Worm (Caenorhabditis elegans) whole organism, L2 larva: ENCODE results near the gene C43D7.7.

Experiments used
- C34F6.9 ChIP-seq: fragments of 150-350 bp; optimal IDR thresholded peaks from 2 replicates; lab custom pipeline; 2014; ENCODE audit warnings: missing biosample characterization, missing genetic modification characterization
- F13H6.1 ChIP-seq: sonication (generic microtip); optimal IDR thresholded peaks from 2 replicates; lab custom pipeline; 2016; ENCODE audit warnings: missing genetic modification characterization, missing compliant biosample characterization
- R02D3.7 ChIP-seq: fragments of 150-350 bp; optimal IDR thresholded peaks from 2 replicates; lab custom pipeline; 2014; ENCODE audit warnings: missing biosample characterization, missing genetic modification characterization
- Y55F3AM.14 ChIP-seq: fragments of 200-800 bp; sonication (Bioruptor generic); optimal IDR thresholded peaks from 2 replicates; lab custom pipeline; 2018; ENCODE audit warnings: mild to moderate bottlenecking, missing genetic modification characterization, missing compliant biosample characterization
- alr-1 ChIP-seq: fragments of 150-350 bp; optimal IDR thresholded peaks from 2 replicates; lab custom pipeline; 2014; ENCODE audit warnings: missing biosample characterization, missing genetic modification characterization
- aly-2 ChIP-seq: fragments of 150-350 bp; optimal IDR thresholded peaks from 2 replicates; lab custom pipeline; 2014; ENCODE audit warnings: missing biosample characterization, missing genetic modification characterization
- ama-1 ChIP-seq: fragments of 150-350 bp; optimal IDR thresholded peaks from 2 replicates; lab custom pipeline; 2018; ENCODE audit warnings: inconsistent platforms
- ceh-16 ChIP-seq: fragments of 150-350 bp; optimal IDR thresholded peaks from 2 replicates; lab custom pipeline; 2014; ENCODE audit warnings: missing biosample characterization, missing genetic modification characterization
- ceh-82 ChIP-seq: fragments of 150-350 bp; optimal IDR thresholded peaks from 2 replicates; lab custom pipeline; 2014; ENCODE audit warnings: missing biosample characterization, missing genetic modification characterization
- crh-2 ChIP-seq: sonication (generic microtip); optimal IDR thresholded peaks from 2 replicates; lab custom pipeline; 2017; ENCODE audit warnings: missing biosample characterization, missing genetic modification characterization
- dmd-4 ChIP-seq: sonication (generic microtip); optimal IDR thresholded peaks from 2 replicates; lab custom pipeline; 2017; ENCODE audit warnings: missing biosample characterization, missing genetic modification characterization
- egl-27 ChIP-seq: sonication (generic microtip); optimal IDR thresholded peaks from 3 replicates; lab custom pipeline; 2017; ENCODE audit warnings: missing biosample characterization, missing genetic modification reagents, missing genetic modification characterization
- elt-1 ChIP-seq: fragments of 150-350 bp; optimal IDR thresholded peaks from 2 replicates; lab custom pipeline; 2014; ENCODE audit warnings: missing biosample characterization, missing genetic modification characterization
- elt-3 ChIP-seq: sonication (generic microtip); optimal IDR thresholded peaks from 2 replicates; lab custom pipeline; 2017; ENCODE audit warnings: missing biosample characterization, missing genetic modification characterization
- fos-1 ChIP-seq: fragments of 150-350 bp; optimal IDR thresholded peaks from 2 replicates; lab custom pipeline; 2014; ENCODE audit warnings: missing biosample characterization, missing genetic modification characterization
- lin-11 ChIP-seq: fragments of 150-350 bp; sonication (generic microtip); optimal IDR thresholded peaks from 2 replicates; lab custom pipeline; 2014; ENCODE audit warnings: missing biosample characterization, missing genetic modification characterization, inconsistent platforms, mixed read lengths
- lin-13 ChIP-seq: fragments of 150-350 bp; optimal IDR thresholded peaks from 2 replicates; lab custom pipeline; 2014; ENCODE audit warnings: missing biosample characterization, missing genetic modification reagents, missing genetic modification characterization
- lin-39 ChIP-seq: fragments of 150-350 bp; optimal IDR thresholded peaks from 2 replicates; lab custom pipeline; 2014; ENCODE audit warnings: missing biosample characterization, missing genetic modification reagents, missing genetic modification characterization
- lsy-2 ChIP-seq, 2 experiments: fragments of 150-350 bp in 1 of 2; sonication (generic microtip) in 1 of 2; optimal IDR thresholded peaks; 2 replicates each; lab custom pipeline; 2014 to 2017; ENCODE audit warnings: missing biosample characterization in 2 of 2, missing genetic modification characterization in 2 of 2
- mbf-1 ChIP-seq: sonication (generic microtip); optimal IDR thresholded peaks from 2 replicates; lab custom pipeline; 2017; ENCODE audit warnings: missing biosample characterization, missing genetic modification characterization
- mdl-1 ChIP-seq, 2 experiments: fragments of 150-350 bp in 1 of 2; sonication (generic microtip) in 1 of 2; optimal IDR thresholded peaks; 2 replicates each; lab custom pipeline; 2017; ENCODE audit warnings: missing biosample characterization in 2 of 2, missing genetic modification characterization in 2 of 2
- nhr-10 ChIP-seq: sonication (generic microtip); optimal IDR thresholded peaks from 2 replicates; lab custom pipeline; 2017; ENCODE audit warnings: missing biosample characterization, missing genetic modification characterization
- nhr-11 ChIP-seq: fragments of 150-350 bp; optimal IDR thresholded peaks from 2 replicates; lab custom pipeline; 2014; ENCODE audit warnings: missing biosample characterization, missing genetic modification characterization
- nhr-12 ChIP-seq: fragments of 150-350 bp; optimal IDR thresholded peaks from 2 replicates; lab custom pipeline; 2014; ENCODE audit warnings: missing biosample characterization, missing genetic modification characterization
- nhr-129 ChIP-seq: fragments of 150-350 bp; optimal IDR thresholded peaks from 2 replicates; lab custom pipeline; 2014; ENCODE audit warnings: missing biosample characterization, missing genetic modification characterization
- nhr-21 ChIP-seq: fragments of 150-350 bp; optimal IDR thresholded peaks from 2 replicates; lab custom pipeline; 2014; ENCODE audit warnings: missing biosample characterization, missing genetic modification characterization
- nhr-23 ChIP-seq: fragments of 150-350 bp; optimal IDR thresholded peaks from 2 replicates; lab custom pipeline; 2014; ENCODE audit warnings: missing biosample characterization, missing genetic modification reagents, missing genetic modification characterization
- nhr-237 ChIP-seq: fragments of 150-350 bp; optimal IDR thresholded peaks from 2 replicates; lab custom pipeline; 2014; ENCODE audit warnings: missing biosample characterization, missing genetic modification characterization
- nhr-6 ChIP-seq: fragments of 150-350 bp; optimal IDR thresholded peaks from 2 replicates; lab custom pipeline; 2014; ENCODE audit warnings: missing biosample characterization, missing genetic modification characterization
- nhr-77 ChIP-seq: fragments of 150-350 bp; optimal IDR thresholded peaks from 2 replicates; lab custom pipeline; 2014; ENCODE audit warnings: missing biosample characterization, missing genetic modification characterization
- peb-1 ChIP-seq: fragments of 150-350 bp; optimal IDR thresholded peaks from 2 replicates; lab custom pipeline; 2014; ENCODE audit warnings: missing biosample characterization, missing genetic modification characterization
- sem-4 ChIP-seq: fragments of 150-350 bp; optimal IDR thresholded peaks from 2 replicates; lab custom pipeline; 2014; ENCODE audit warnings: missing biosample characterization, missing genetic modification reagents, missing genetic modification characterization
- sma-3 ChIP-seq: sonication (generic microtip); optimal IDR thresholded peaks from 2 replicates; lab custom pipeline; 2016; ENCODE audit warnings: missing genetic modification reagents, missing genetic modification characterization, missing compliant biosample characterization
- sma-9 ChIP-seq, 2 experiments: fragments of 150-350 bp in 1 of 2; sonication (generic microtip) in 1 of 2; optimal IDR thresholded peaks; 2 replicates each; lab custom pipeline; 2014 to 2016; ENCODE audit warnings: missing genetic modification characterization in 2 of 2, mild to moderate bottlenecking in 1 of 2, missing biosample characterization in 1 of 2, missing compliant biosample characterization in 1 of 2, missing genetic modification reagents in 1 of 2, moderate library complexity in 1 of 2
- snpc-4 ChIP-seq: fragments of 150-350 bp; optimal IDR thresholded peaks from 2 replicates; lab custom pipeline; 2014; ENCODE audit warnings: missing biosample characterization, missing genetic modification characterization
- unc-39 ChIP-seq: fragments of 150-350 bp; optimal IDR thresholded peaks from 2 replicates; lab custom pipeline; 2014; ENCODE audit warnings: missing biosample characterization, missing genetic modification characterization
- unc-62 ChIP-seq: fragments of 150-350 bp; optimal IDR thresholded peaks from 2 replicates; lab custom pipeline; 2014; ENCODE audit warnings: missing biosample characterization, missing genetic modification reagents, missing genetic modification characterization
- zag-1 ChIP-seq: fragments of 150-350 bp; optimal IDR thresholded peaks from 2 replicates; lab custom pipeline; 2014; ENCODE audit warnings: missing biosample characterization, missing genetic modification characterization
- ztf-1 ChIP-seq: fragments of 200-800 bp; sonication (Bioruptor generic); conservative IDR thresholded peaks from 2 replicates; pipeline ENCODE4 v1.3.6; 2022; ENCODE audit warnings: missing genetic modification characterization, missing compliant biosample characterization
- ztf-11 ChIP-seq: sonication (generic microtip); optimal IDR thresholded peaks from 2 replicates; lab custom pipeline; 2017; ENCODE audit warnings: missing biosample characterization, missing genetic modification characterization
- ztf-4 ChIP-seq: fragments of 150-350 bp; optimal IDR thresholded peaks from 2 replicates; lab custom pipeline; 2014; ENCODE audit warnings: missing biosample characterization, missing genetic modification characterization

C43D7.7 gene

ce11 chrV:19285921-19286320 is 33.4 kb downstream of the C43D7.7 start:
- no peak for TF ChIP-seq sma-9 (GFP tag; optimal IDR thresholded peaks at IDR 0.05; lab: Kevin White, UChicago)
- no peak for TF ChIP-seq sma-9 (tag; optimal IDR thresholded peaks at IDR 0.05; lab: Kevin White, UChicago)
- no peak for TF ChIP-seq ceh-82
- no peak for TF ChIP-seq lin-11 (tag; lab: Kevin White, UChicago)
- no peak for TF ChIP-seq Y55F3AM.14 (GFP tag; lab: Kevin White, UChicago)
- no peak for TF ChIP-seq zag-1 (tag; lab: Kevin White, UChicago)
- no peak for TF ChIP-seq snpc-4 (tag; lab: Kevin White, UChicago)
- no peak for TF ChIP-seq ceh-16 (tag; lab: Kevin White, UChicago)
- no peak for TF ChIP-seq nhr-77 (tag; lab: Kevin White, UChicago)
- no peak for TF ChIP-seq nhr-10 (tag; lab: Kevin White, UChicago)
- no peak for TF ChIP-seq nhr-6 (tag; lab: Kevin White, UChicago)
- TF ChIP-seq alr-1 = no peak
- TF ChIP-seq nhr-12 (tag; lab: Kevin White, UChicago) = no peak
- TF ChIP-seq mbf-1 (tag; lab: Kevin White, UChicago) = no peak
- TF ChIP-seq lin-39 (tag; lab: Kevin White, UChicago) = no peak
- no peak for TF ChIP-seq lin-13
- no peak for TF ChIP-seq peb-1 (tag; lab: Kevin White, UChicago)
- TF ChIP-seq unc-39 = no peak

- no peak for TF ChIP-seq R02D3.7 (tag; lab: Kevin White, UChicago)
- no peak for TF ChIP-seq sem-4 (tag; lab: Kevin White, UChicago)
- TF ChIP-seq elt-3 (tag; lab: Kevin White, UChicago) = no peak
- no peak for TF ChIP-seq nhr-23
- TF ChIP-seq nhr-129 (tag; lab: Kevin White, UChicago) = no peak
- TF ChIP-seq unc-62 (GFP tag; lab: Kevin White, UChicago) = no peak
- no peak for TF ChIP-seq mdl-1 (tag; optimal IDR thresholded peaks at IDR 0.05; lab: Kevin White, UChicago)
- no peak for TF ChIP-seq ceh-82
- no peak for TF ChIP-seq aly-2
- no peak for TF ChIP-seq nhr-11
- TF ChIP-seq fos-1 (tag; lab: Kevin White, UChicago) = no peak
- TF ChIP-seq lin-13 = no peak
- no peak for TF ChIP-seq unc-39
- no peak for TF ChIP-seq mbf-1 (tag; lab: Kevin White, UChicago)
These were observed 37.0 kb downstream of the C43D7.7 start, which contains the start of gene fbxb-117 for ce11 chrV:19282314-19282713. Gene fbxb-117 (plus strand): TSS chrV:19282614.

ce11 chrV:19279888-19280287 is 39.4 kb downstream of the C43D7.7 start, which contains the start of gene F21D9.8:
Gene F21D9.8 (minus strand): TSS chrV:19279988.
- TF ChIP-seq elt-1 (tag; lab: Kevin White, UChicago) (no peak), ztf-11 (no peak), dmd-4 (tag; lab: Kevin White, UChicago) (no peak), F13H6.1 (tag; lab: Kevin White, UChicago) (no peak), peb-1 (tag; lab: Kevin White, UChicago) (no peak), mdl-1 (tag; optimal IDR thresholded peaks at IDR 0.05; lab: Kevin White, UChicago) (no peak), fos-1 (tag; lab: Kevin White, UChicago) (no peak), sem-4 (tag; lab: Kevin White, UChicago) (no peak), ztf-4 (no peak), ztf-1 (GFP tag; lab: Robert Waterston, UW) (no peak), crh-2 (tag; lab: Kevin White, UChicago) (no peak), lin-11 (tag; lab: Kevin White, UChicago) (no peak), nhr-77 (tag; lab: Kevin White, UChicago) (no peak), nhr-237 (tag; lab: Kevin White, UChicago) (no peak), ceh-16 (tag; lab: Kevin White, UChicago) (no peak), egl-27 (no peak), nhr-21 (tag; lab: Kevin White, UChicago) (no peak), nhr-6 (tag; lab: Kevin White, UChicago) (no peak), nhr-11 (no peak)

ce11 chrV:19278488-19278887 is 40.8 kb downstream of the C43D7.7 start:
- TF ChIP-seq nhr-12 (tag; lab: Kevin White, UChicago) (no peak), nhr-23 (no peak), nhr-21 (tag; lab: Kevin White, UChicago) (no peak), nhr-11 (no peak), crh-2 (tag; lab: Kevin White, UChicago) (no peak), ama-1 (lab: Kevin White, UChicago) (no peak), mdl-1 (tag; optimal IDR thresholded peaks at IDR 0.05; lab: Kevin White, UChicago) (no peak), lsy-2 (tag; optimal IDR thresholded peaks at IDR 0.05; lab: Kevin White, UChicago) (no peak), lin-11 (tag; lab: Kevin White, UChicago) (no peak), sma-3 (no peak), nhr-77 (tag; lab: Kevin White, UChicago) (no peak), ztf-11 (no peak), nhr-6 (tag; lab: Kevin White, UChicago) (no peak), C34F6.9 (no peak), Y55F3AM.14 (GFP tag; lab: Kevin White, UChicago) (no peak), unc-39 (no peak), ztf-4 (no peak), lin-13 (no peak), snpc-4 (tag; lab: Kevin White, UChicago) (no peak), elt-3 (tag; lab: Kevin White, UChicago) (no peak)
